Worm (Caenorhabditis elegans): ENCODE results near the gene F09E5.7.

The F09E5.7 gene

DNA sequence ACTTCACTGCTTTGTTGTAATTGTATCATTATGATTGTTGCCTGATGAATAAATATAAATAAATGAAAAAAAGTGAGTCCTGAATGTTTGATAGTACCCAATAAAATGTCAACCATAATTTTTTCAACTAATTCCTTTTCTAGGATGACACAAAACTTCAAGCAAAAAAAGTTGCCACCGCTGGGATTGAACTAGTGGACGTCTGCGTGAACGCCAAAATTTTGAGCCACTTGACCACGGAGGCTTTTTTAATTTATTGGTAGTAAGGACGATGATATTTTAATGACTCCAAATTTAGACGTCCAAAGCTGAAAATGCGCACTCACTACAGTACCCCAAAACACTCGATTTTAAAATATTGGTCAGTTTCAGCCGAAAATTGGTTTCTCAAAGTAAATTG is 1.7 kb downstream of the F09E5.7 start (continued):
- TF ChIP-seq fkh-3 (tag; optimal IDR thresholded peaks at IDR 0.05) (peak; percentile 89), K12H6.12 (tag; optimal IDR thresholded peaks at IDR 0.05) (no peak), mes-4 (tag; optimal IDR thresholded peaks at IDR 0.05) (peak; percentile 78), tbx-9 (tag; optimal IDR thresholded peaks at IDR 0.05; ENCODE audit: borderline replicate concordance) (no peak), ztf-6 (GFP tag; IDR thresholded peaks at IDR 0.05) (no peak), ztf-25 (GFP tag; IDR thresholded peaks at IDR 0.05) (peak; percentile 94), cebp-2 (GFP tag; IDR thresholded peaks at IDR 0.05) (0 out of 2 replicates have a peak, but pooled peaks have one; percentile 67), B0336.3 (GFP tag; IDR thresholded peaks at IDR 0.05) (peak; percentile 93), F55B11.4 (tag; optimal IDR thresholded peaks at IDR 0.05; ENCODE audit: borderline replicate concordance, insufficient read depth) (no peak), let-526 (GFP tag; IDR thresholded peaks at IDR 0.05) (no peak), egrh-3 (GFP tag; IDR thresholded peaks at IDR 0.05) (no peak), athp-1 (tag; optimal IDR thresholded peaks at IDR 0.05) (peak; percentile 89), F33H1.4 (GFP tag; IDR thresholded peaks at IDR 0.05) (no peak), T26A5.8 (tag; optimal IDR thresholded peaks at IDR 0.05) (peak; percentile 78), lsl-1 (GFP tag; optimal IDR thresholded peaks at IDR 0.05) (peak; percentile 44), tbp1 (GFP tag; optimal IDR thresholded peaks at IDR 0.05) (peak; percentile 91), pbrm-1 (GFP tag; IDR thresholded peaks at IDR 0.05) (peak; percentile 77), Y95B8A.8 (GFP tag; IDR thresholded peaks at IDR 0.05) (0 out of 2 replicates have a peak, but pooled peaks have one; percentile 75), atf-7 (tag; optimal IDR thresholded peaks at IDR 0.05) (peak; percentile 62)

DNA sequence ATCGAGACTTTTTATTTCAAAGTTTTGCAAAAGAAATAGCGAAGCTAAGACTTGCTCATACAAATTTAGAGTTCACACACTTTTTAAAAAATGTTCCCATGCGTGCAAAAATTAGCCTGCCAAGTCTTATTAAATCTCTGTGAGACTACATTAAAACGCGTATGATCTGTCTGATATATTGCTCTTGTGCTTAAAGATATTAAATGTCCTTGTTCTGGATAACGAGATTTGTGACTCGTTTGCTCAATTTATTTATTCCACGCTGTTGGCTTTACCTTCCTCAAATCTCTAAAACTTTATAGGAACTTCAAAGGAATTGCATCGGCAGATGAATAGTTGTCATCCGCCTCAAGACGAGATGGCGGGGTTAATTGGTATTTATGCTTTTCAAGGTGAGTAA is 3.5 kb downstream of the F09E5.7 start, which contains the start of gene srg-69:
TSS of gene srg-69 (plus strand) at position 301 of the 400 bp plus-strand sequence.
- TF ChIP-seq snpc-1.3 (tag; optimal IDR thresholded peaks at IDR 0.05; ENCODE audit: insufficient read depth) = no peak
- no peak for TF ChIP-seq hlh-26 (GFP tag; conservative IDR thresholded peaks at IDR 0.05)
- TF ChIP-seq zfh-2 (GFP tag; conservative IDR thresholded peaks at IDR 0.05) = no peak
- no peak for TF ChIP-seq rcor-1 (GFP tag; IDR thresholded peaks at IDR 0.05)
- no peak for TF ChIP-seq hlh-12 (tag; optimal IDR thresholded peaks at IDR 0.05)
- TF ChIP-seq Y67H2A.10 (GFP tag; conservative IDR thresholded peaks at IDR 0.05) = no peak
- no peak for TF ChIP-seq cebp-2 (GFP tag; IDR thresholded peaks at IDR 0.05)
- no peak for TF ChIP-seq dox-1 (GFP tag; IDR thresholded peaks at IDR 0.05)
- TF ChIP-seq repo-1 (tag; optimal IDR thresholded peaks at IDR 0.05) = no peak
- TF ChIP-seq madf-8 (GFP tag; conservative IDR thresholded peaks at IDR 0.05) = no peak
- no peak for TF ChIP-seq T07F8.4 (tag; optimal IDR thresholded peaks at IDR 0.05)
- TF ChIP-seq ekl-4 (GFP tag; IDR thresholded peaks at IDR 0.05) = no peak
- no peak for TF ChIP-seq lsl-1 (GFP tag; optimal IDR thresholded peaks at IDR 0.05)
- no peak for TF ChIP-seq F52B5.7 (tag; optimal IDR thresholded peaks at IDR 0.05)
- no peak for TF ChIP-seq ceh-91 (GFP tag; IDR thresholded peaks at IDR 0.05)
- TF ChIP-seq K12H6.12 (tag; optimal IDR thresholded peaks at IDR 0.05) = no peak

DNA sequence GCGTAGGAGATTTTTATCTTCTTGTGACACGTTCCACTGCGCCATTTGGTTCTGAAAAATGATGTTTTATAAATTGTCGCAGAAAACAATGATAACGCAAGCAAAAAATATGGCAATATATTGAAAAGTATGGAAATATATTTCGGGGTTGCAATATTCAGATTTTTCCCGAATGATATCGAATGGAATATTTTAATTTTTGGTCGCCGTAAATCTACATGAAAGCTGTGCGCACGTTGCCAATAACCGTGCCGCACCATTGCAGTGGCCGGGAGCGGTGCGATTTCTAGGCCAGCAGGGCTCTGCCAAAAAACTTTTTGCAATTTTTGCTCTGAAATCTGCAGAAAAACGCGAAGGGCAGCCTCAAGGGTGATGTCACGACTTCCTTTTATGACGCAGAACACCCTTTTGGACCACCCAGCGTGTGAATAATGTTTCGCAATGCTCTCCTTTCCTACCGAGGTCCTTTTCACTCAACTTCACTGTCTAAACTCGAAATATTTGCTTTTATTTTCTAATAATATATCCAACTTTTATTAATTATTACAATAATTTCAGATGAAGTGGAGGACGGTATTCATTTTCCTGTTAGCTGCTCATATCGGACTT is 6.3 kb downstream of the F09E5.7 start, which contains the start of the genes F09E5.11 and bmy-1:
TSS of gene F09E5.11 (minus strand) at position 51 of the 609 bp plus-strand sequence.
TSS of gene bmy-1 (plus strand) at position 559 of the 609 bp plus-strand sequence.
- TF ChIP-seq Y79H2A.3 (GFP tag; conservative IDR thresholded peaks at IDR 0.05) = no peak
- 0 out of 2 replicates have a peak, but pooled peaks have one; percentile 39 for TF ChIP-seq ceh-40 (GFP tag; IDR thresholded peaks at IDR 0.05)
- no peak for TF ChIP-seq dpff-1 (tag; optimal IDR thresholded peaks at IDR 0.05)
- no peak for TF ChIP-seq egl-18 (GFP tag; IDR thresholded peaks at IDR 0.05)
- TF ChIP-seq hmg-1.2 (GFP tag; IDR thresholded peaks at IDR 0.05) = peak; percentile 51; the same call in 1 of the 2 replicates
- TF ChIP-seq B0019.2 (GFP tag; conservative IDR thresholded peaks at IDR 0.05) = peak; percentile 77; the same call in 1 of the 2 replicates
- peak; percentile 87; the same call in 1 of the 2 replicates for TF ChIP-seq madf-3 (GFP tag; IDR thresholded peaks at IDR 0.05)
- TF ChIP-seq B0336.3 (GFP tag; IDR thresholded peaks at IDR 0.05) = peak; percentile 73
- TF ChIP-seq madf-8 (GFP tag; conservative IDR thresholded peaks at IDR 0.05) = peak; percentile 60
- TF ChIP-seq ztf-18 (tag; optimal IDR thresholded peaks at IDR 0.05) = peak; percentile 69
- TF ChIP-seq lin-26 (GFP tag; IDR thresholded peaks at IDR 0.05) = 0 out of 2 replicates have a peak, but pooled peaks have one; percentile 34
- no peak for TF ChIP-seq F10E7.11 (tag; optimal IDR thresholded peaks at IDR 0.05)
- TF ChIP-seq tbx-9 (tag; optimal IDR thresholded peaks at IDR 0.05; ENCODE audit: borderline replicate concordance) = no peak
- TF ChIP-seq aptf-3 (GFP tag; IDR thresholded peaks at IDR 0.05) = no peak
- no peak for TF ChIP-seq gei-17 (GFP tag; optimal IDR thresholded peaks at IDR 0.05)
- TF ChIP-seq sdz-38 (tag; optimal IDR thresholded peaks at IDR 0.05) = no peak
- peak; percentile 68 for TF ChIP-seq ceh-91 (GFP tag; IDR thresholded peaks at IDR 0.05)
- TF ChIP-seq nfya-2 (GFP tag; IDR thresholded peaks at IDR 0.05) = no peak
- TF ChIP-seq atf-7 (tag; optimal IDR thresholded peaks at IDR 0.05) = peak; percentile 81
- TF ChIP-seq fkh-3 (tag; optimal IDR thresholded peaks at IDR 0.05) = no peak
